Worm (Caenorhabditis elegans) whole organism, L4 larva: Measurements from ENCODE around the gene F41G3.21.
"Not testable (repeated sequence)": the region's sequence is repeated elsewhere in the genome, so short reads cannot be mapped to it uniquely, and the experiment has no call there.

Source experiments
- F49E8.2 ChIP-seq: sonication (generic microtip); optimal IDR thresholded peaks from 2 replicates; lab custom pipeline; 2016; ENCODE audit warnings: missing compliant biosample characterization, mild to moderate bottlenecking, missing genetic modification characterization, borderline replicate concordance
- T20F7.1 ChIP-seq: fragments of 200-800 bp; sonication (Bioruptor generic); optimal IDR thresholded peaks from 2 replicates; lab custom pipeline; 2018; ENCODE audit warnings: mild to moderate bottlenecking, missing genetic modification characterization, missing compliant biosample characterization
- ZK337.2 ChIP-seq: fragments of 200-800 bp; sonication (Bioruptor generic); IDR thresholded peaks from 2 replicates; pipeline ENCODE4 v1.3.6; 2022; ENCODE audit warnings: missing genetic modification reagents, missing genetic modification characterization, missing compliant biosample characterization
- aha-1 ChIP-seq: fragments of 150-350 bp; peaks from one replicate; lab custom pipeline; 2014; ENCODE audit warnings: missing biosample characterization, missing genetic modification characterization
- ama-1 ChIP-seq: fragments of 150-350 bp; optimal IDR thresholded peaks from 2 replicates; lab custom pipeline; 2014; ENCODE audit warnings: inconsistent platforms, mixed read lengths
- ceh-44 ChIP-seq: fragments of 200-800 bp; sonication (Bioruptor generic); IDR thresholded peaks from 2 replicates; pipeline ENCODE4 v1.3.6; 2022; ENCODE audit warnings: missing genetic modification reagents, missing genetic modification characterization, missing compliant biosample characterization
- ces-1 ChIP-seq: fragments of 150-350 bp; sonication (generic microtip); optimal IDR thresholded peaks from 4 replicates; lab custom pipeline; 2014; ENCODE audit warnings: missing biosample characterization, missing genetic modification reagents, missing genetic modification characterization
- daf-16 ChIP-seq, 3 experiments: sonication (generic microtip); optimal IDR thresholded peaks; 2 replicates each; lab custom pipeline; 2016 to 2017; ENCODE audit warnings: missing genetic modification characterization in 3 of 3, missing genetic modification reagents in 3 of 3, mild to moderate bottlenecking in 2 of 3, missing compliant biosample characterization in 2 of 3, missing biosample characterization in 1 of 3, moderate library complexity in 1 of 3
- dmd-6 ChIP-seq: fragments of 200-800 bp; sonication (Bioruptor generic); IDR thresholded peaks from 2 replicates; pipeline ENCODE4 v1.3.6; 2022; ENCODE audit warnings: missing genetic modification reagents, missing genetic modification characterization, missing compliant biosample characterization
- dpl-1 ChIP-seq: fragments of 150-350 bp; optimal IDR thresholded peaks from 2 replicates; lab custom pipeline; 2014; ENCODE audit warnings: missing biosample characterization, missing genetic modification reagents, missing genetic modification characterization
- dve-1 ChIP-seq: sonication (generic microtip); optimal IDR thresholded peaks from 2 replicates; lab custom pipeline; 2017; ENCODE audit warnings: antibody characterized with exemption, mild to moderate bottlenecking, missing genetic modification characterization, missing compliant biosample characterization; ENCODE audit not compliant: insufficient read depth
- fkh-10 ChIP-seq: fragments of 150-350 bp; optimal IDR thresholded peaks from 2 replicates; lab custom pipeline; 2014; ENCODE audit warnings: missing biosample characterization, missing genetic modification reagents, missing genetic modification characterization
- hif-1 ChIP-seq, 2 experiments: sonication (generic microtip); optimal IDR thresholded peaks; 2 replicates each; lab custom pipeline; 2016 to 2017; ENCODE audit warnings: missing compliant biosample characterization in 2 of 2, missing genetic modification characterization in 2 of 2, missing genetic modification reagents in 2 of 2, missing genotype in 2 of 2, mild to moderate bottlenecking in 1 of 2
- hlh-11 ChIP-seq: fragments of 200-800 bp; sonication (Bioruptor generic); optimal IDR thresholded peaks from 2 replicates; lab custom pipeline; 2018; ENCODE audit warnings: mild to moderate bottlenecking, missing genetic modification characterization, missing compliant biosample characterization
- hlh-30 ChIP-seq: sonication (generic microtip); optimal IDR thresholded peaks from 2 replicates; lab custom pipeline; 2017; ENCODE audit warnings: antibody characterized with exemption, mild to moderate bottlenecking, missing genetic modification characterization, missing compliant biosample characterization; ENCODE audit not compliant: insufficient read depth
- hmg-1.1 ChIP-seq: fragments of 200-800 bp; sonication (Bioruptor generic); IDR thresholded peaks from 2 replicates; pipeline ENCODE4 v1.3.6; 2022; ENCODE audit warnings: missing genetic modification reagents, missing genetic modification characterization, missing compliant biosample characterization
- lin-15B ChIP-seq: fragments of 150-350 bp; sonication (generic microtip); optimal IDR thresholded peaks from 3 replicates; lab custom pipeline; 2014; ENCODE audit warnings: missing biosample characterization, missing genetic modification characterization
- lsy-2 ChIP-seq, 2 experiments: fragments of 150-350 bp in 1 of 2; sonication (generic microtip) in 1 of 2; optimal IDR thresholded peaks; 2 replicates each; lab custom pipeline; 2014 to 2017; ENCODE audit warnings: missing biosample characterization in 2 of 2, missing genetic modification characterization in 2 of 2
- mdl-1 ChIP-seq, 2 experiments: fragments of 150-350 bp in 1 of 2; sonication (generic microtip) in 1 of 2; optimal IDR thresholded peaks; 2 replicates each; lab custom pipeline; 2014 to 2017; ENCODE audit warnings: missing biosample characterization in 2 of 2, missing genetic modification characterization in 2 of 2
- mep-1 ChIP-seq: fragments of 150-350 bp; sonication (generic microtip); optimal IDR thresholded peaks from 3 replicates; lab custom pipeline; 2014; ENCODE audit warnings: missing biosample characterization, missing genetic modification characterization
- mes-2 ChIP-seq: sonication (generic microtip); optimal IDR thresholded peaks from 2 replicates; lab custom pipeline; 2016; ENCODE audit warnings: missing genotype, mild to moderate bottlenecking, missing genetic modification characterization, missing compliant biosample characterization; ENCODE audit not compliant: poor library complexity, severe bottlenecking
- mxl-3 ChIP-seq: fragments of 200-800 bp; sonication (Bioruptor generic); optimal IDR thresholded peaks from 2 replicates; lab custom pipeline; 2018; ENCODE audit warnings: mild to moderate bottlenecking, missing genetic modification characterization, missing compliant biosample characterization
- nhr-102 ChIP-seq: sonication (generic microtip); optimal IDR thresholded peaks from 2 replicates; lab custom pipeline; 2016; ENCODE audit warnings: mild to moderate bottlenecking, missing genetic modification characterization, moderate library complexity, missing compliant biosample characterization
- nhr-28 ChIP-seq: fragments of 150-350 bp; optimal IDR thresholded peaks from 2 replicates; lab custom pipeline; 2014; ENCODE audit warnings: missing biosample characterization, missing genetic modification characterization
- nhr-42 ChIP-seq: fragments of 200-800 bp; sonication (Bioruptor generic); IDR thresholded peaks from 2 replicates; pipeline ENCODE4 v1.3.6; 2022; ENCODE audit warnings: missing genetic modification characterization, missing compliant biosample characterization
- nhr-48 ChIP-seq: sonication (generic microtip); optimal IDR thresholded peaks from 2 replicates; lab custom pipeline; 2016; ENCODE audit warnings: mild to moderate bottlenecking, missing genetic modification characterization, missing compliant biosample characterization
- rbr-2 ChIP-seq: sonication (generic microtip); optimal IDR thresholded peaks from 2 replicates; lab custom pipeline; 2016; ENCODE audit warnings: missing genotype, missing genetic modification characterization, missing compliant biosample characterization
- snpc-1.2 ChIP-seq: fragments of 200-800 bp; sonication (Bioruptor generic); IDR thresholded peaks from 2 replicates; pipeline ENCODE4 v1.3.6; 2022; ENCODE audit warnings: missing genetic modification reagents, missing genetic modification characterization, missing compliant biosample characterization
- spr-1 ChIP-seq: sonication (generic microtip); optimal IDR thresholded peaks from 2 replicates; lab custom pipeline; 2016; ENCODE audit warnings: mild to moderate bottlenecking, missing genetic modification characterization, missing compliant biosample characterization
- unc-130 ChIP-seq: sonication (generic microtip); optimal IDR thresholded peaks from 2 replicates; lab custom pipeline; 2016; ENCODE audit warnings: missing genetic modification reagents, missing genetic modification characterization, missing compliant biosample characterization
- unc-39 ChIP-seq: sonication (generic microtip); optimal IDR thresholded peaks from 2 replicates; lab custom pipeline; 2017; ENCODE audit warnings: missing biosample characterization, missing genetic modification characterization
- zip-11 ChIP-seq: fragments of 200-800 bp; sonication (Bioruptor generic); IDR thresholded peaks from 2 replicates; pipeline ENCODE4 v1.3.6; 2022; ENCODE audit warnings: missing genetic modification characterization, missing compliant biosample characterization
- zip-2 ChIP-seq: fragments of 150-350 bp; optimal IDR thresholded peaks from 2 replicates; lab custom pipeline; 2014; ENCODE audit warnings: missing biosample characterization, missing genetic modification characterization
- ztf-11 ChIP-seq: fragments of 150-350 bp; optimal IDR thresholded peaks from 2 replicates; lab custom pipeline; 2014; ENCODE audit warnings: missing biosample characterization, missing genetic modification characterization

The F41G3.21 gene

ce11 chrII:6776418-6777034, 23.8 kb upstream of the F41G3.21 start, which contains the start of gene ssup-72:
TSS of gene ssup-72 (plus strand) at chrII:6776598.
- TF ChIP-seq mep-1 (tag; lab: Kevin White, UChicago) (peak; percentile 65), T20F7.1 (GFP tag; lab: Kevin White, UChicago) (peak; percentile 60), zip-11 (GFP tag; lab: Robert Waterston, UW) (no peak), snpc-1.2 (no peak), ZK337.2 (GFP tag; lab: Robert Waterston, UW) (peak; percentile 43; the same call in 1 of the 2 replicates), hlh-30 (tag; lab: Kevin White, UChicago) (peak; percentile 51), spr-1 (tag; lab: Kevin White, UChicago) (peak; percentile 42), aha-1 (tag; lab: Kevin White, UChicago) (peak; percentile 5), ceh-44 (GFP tag; lab: Robert Waterston, UW) (0 out of 2 replicates have a peak, but pooled peaks have one; percentile 12), hif-1 (tag; optimal IDR thresholded peaks at IDR 0.05; lab: Kevin White, UChicago) (peak in 1 of 2 experiments; percentile 77), dpl-1 (GFP tag; lab: Kevin White, UChicago) (peak; percentile 88), F49E8.2 (peak; percentile 60), ces-1 (GFP tag; lab: Kevin White, UChicago) (no peak), mxl-3 (no peak), ama-1 (lab: Kevin White, UChicago) (no peak), nhr-102 (tag; lab: Kevin White, UChicago) (no peak), mes-2 (tag; lab: Kevin White, UChicago) (peak; percentile 98), hmg-1.1 (GFP tag; lab: Robert Waterston, UW) (0 out of 2 replicates have a peak, but pooled peaks have one; percentile 34), lsy-2 (tag; optimal IDR thresholded peaks at IDR 0.05; lab: Kevin White, UChicago) (peak in 1 of 2 experiments; percentile 84), dve-1 (peak; percentile 39), hlh-11 (tag; lab: Kevin White, UChicago) (peak; percentile 6), daf-16 (GFP tag; optimal IDR thresholded peaks at IDR 0.05; lab: Kevin White, UChicago) (no peak), daf-16 (tag; optimal IDR thresholded peaks at IDR 0.05; lab: Kevin White, UChicago) (peak; percentile 32), nhr-28 (tag; lab: Kevin White, UChicago) (peak; percentile 2), mdl-1 (tag; optimal IDR thresholded peaks at IDR 0.05; lab: Kevin White, UChicago) (peak in 1 of 2 experiments; percentile 32), unc-130 (GFP tag; lab: Kevin White, UChicago) (peak; percentile 75), ztf-11 (tag; lab: Kevin White, UChicago) (no peak), nhr-48 (peak; percentile 36), rbr-2 (tag; lab: Kevin White, UChicago) (peak; percentile 49)

DNA sequence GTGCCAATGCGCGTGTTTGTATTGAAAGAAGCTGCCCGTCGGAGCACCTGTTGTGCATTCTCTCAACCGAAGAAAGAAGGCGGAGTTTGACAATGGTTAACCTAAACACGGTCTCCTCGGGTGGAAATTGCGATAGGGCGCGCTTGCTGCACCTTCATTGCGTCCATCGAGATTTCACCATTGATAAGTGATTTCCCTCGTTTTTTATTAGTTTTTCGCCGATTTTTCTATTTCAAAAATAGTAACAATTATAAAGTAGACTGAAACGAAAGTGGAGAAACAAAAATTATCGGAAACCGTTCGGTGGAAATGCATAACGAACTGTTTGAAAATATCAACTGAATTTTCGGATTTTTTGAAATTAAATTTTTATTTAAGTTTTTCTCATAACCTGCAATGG, 22.3 kb upstream of the F41G3.21 start, which contains the start of gene agr-1:
agr-1 (minus strand) TSS at position 101 of the 400 bp plus-strand sequence.
- not testable (repeated sequence) for TF ChIP-seq mdl-1 (tag; optimal IDR thresholded peaks at IDR 0.05; lab: Kevin White, UChicago); aha-1 (tag; lab: Kevin White, UChicago); dmd-6 (GFP tag; lab: Robert Waterston, UW)

DNA sequence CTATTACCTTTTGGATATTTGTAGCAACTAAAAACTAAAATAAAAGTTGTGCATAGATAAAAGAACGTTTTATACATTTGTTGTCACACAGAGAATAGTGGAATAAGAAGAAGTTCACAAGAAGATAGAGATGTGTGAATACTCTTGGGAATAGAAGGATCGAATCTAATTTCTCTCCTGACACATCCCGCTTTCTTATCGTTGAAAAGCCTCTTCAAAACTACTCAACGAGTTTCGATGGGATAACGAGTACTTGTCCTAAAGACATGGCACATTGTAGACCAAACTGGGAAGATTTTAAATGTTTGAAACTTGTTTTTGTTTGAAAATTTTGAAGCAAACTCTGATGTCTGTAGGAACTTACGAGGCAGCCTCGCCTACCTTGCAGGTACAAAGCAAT, 19.7 kb upstream of the F41G3.21 start:
- TF ChIP-seq fkh-10 (GFP tag; lab: Kevin White, UChicago) (peak; percentile 55), unc-39 (no peak), zip-2 (no peak), lin-15B (tag; lab: Kevin White, UChicago) (no peak), hlh-30 (tag; lab: Kevin White, UChicago) (no peak), aha-1 (tag; lab: Kevin White, UChicago) (peak; percentile 3), nhr-42 (GFP tag; lab: Robert Waterston, UW) (no peak)
